Worm (Caenorhabditis elegans) whole organism, late embryonic: ENCODE data around the gene ZC412.3.

ENCODE experiments used
- ama-1 ChIP-seq: fragments of 150-350 bp; optimal IDR thresholded peaks from 2 replicates; lab custom pipeline; 2014
- elt-2 ChIP-seq: sonication (generic microtip); optimal IDR thresholded peaks from 2 replicates; lab custom pipeline; 2016; ENCODE audit warnings: missing genetic modification reagents, missing genetic modification characterization, missing compliant biosample characterization
- fkh-10 ChIP-seq: fragments of 150-350 bp; optimal IDR thresholded peaks from 2 replicates; lab custom pipeline; 2014; ENCODE audit warnings: missing biosample characterization, missing genetic modification reagents, missing genetic modification characterization
- gmeb-2 ChIP-seq: sonication (generic microtip); optimal IDR thresholded peaks from 2 replicates; lab custom pipeline; 2016; ENCODE audit warnings: missing genetic modification characterization, inconsistent platforms, missing compliant biosample characterization
- lin-11 ChIP-seq: fragments of 200-800 bp; sonication (Bioruptor generic); optimal IDR thresholded peaks from 2 replicates; lab custom pipeline; 2018; ENCODE audit warnings: mild to moderate bottlenecking, missing genetic modification characterization, missing compliant biosample characterization
- nhr-11 ChIP-seq: fragments of 150-350 bp; optimal IDR thresholded peaks from 2 replicates; lab custom pipeline; 2014; ENCODE audit warnings: missing biosample characterization, missing genetic modification characterization
- pax-1 ChIP-seq: fragments of 150-350 bp; optimal IDR thresholded peaks from 2 replicates; lab custom pipeline; 2014; ENCODE audit warnings: missing biosample characterization, missing genetic modification characterization
- pha-2 ChIP-seq: sonication (generic microtip); optimal IDR thresholded peaks from 2 replicates; lab custom pipeline; 2017; ENCODE audit warnings: mild to moderate bottlenecking, missing genetic modification characterization, missing compliant biosample characterization
- pros-1 ChIP-seq: fragments of 150-350 bp; optimal IDR thresholded peaks from 2 replicates; lab custom pipeline; 2014; ENCODE audit warnings: missing biosample characterization, missing genetic modification reagents, missing genetic modification characterization
- sox-4 ChIP-seq: sonication (generic microtip); optimal IDR thresholded peaks from 2 replicates; lab custom pipeline; 2017; ENCODE audit warnings: mild to moderate bottlenecking, missing genetic modification characterization, inconsistent platforms, missing compliant biosample characterization
- tbx-2 ChIP-seq: sonication (generic microtip); optimal IDR thresholded peaks from 2 replicates; lab custom pipeline; 2016; ENCODE audit warnings: missing genetic modification characterization, missing compliant biosample characterization
- unc-55 ChIP-seq: sonication (generic microtip); optimal IDR thresholded peaks from 2 replicates; lab custom pipeline; 2017; ENCODE audit warnings: missing biosample characterization, missing genetic modification reagents, missing genetic modification characterization

ce11 chrV:14893355-14894050 is 22.2 kb upstream of the ZC412.3 start, which contains the start of the genes mpst-2 and H12D21.5:
- TF ChIP-seq gmeb-2 (tag; lab: Kevin White, UChicago) = no peak
- no peak for TF ChIP-seq nhr-11 (tag; lab: Kevin White, UChicago)
- no peak for TF ChIP-seq ama-1 (lab: Kevin White, UChicago)
- TF ChIP-seq sox-4 = no peak
- no peak for TF ChIP-seq tbx-2 (tag; lab: Kevin White, UChicago)
- no peak for TF ChIP-seq elt-2 (tag; lab: Kevin White, UChicago)
- no peak for TF ChIP-seq pax-1 (tag; lab: Kevin White, UChicago)
- TF ChIP-seq pros-1 (tag; lab: Kevin White, UChicago) = no peak
- TF ChIP-seq pha-2 (tag; lab: Kevin White, UChicago) = no peak
- no peak for TF ChIP-seq fkh-10 (GFP tag; lab: Kevin White, UChicago)
- TF ChIP-seq lin-11 (tag; lab: Kevin White, UChicago) = no peak
- no peak for TF ChIP-seq unc-55 (GFP tag; lab: Kevin White, UChicago)
